Fruit fly (Drosophila melanogaster): Measurements from ENCODE around the gene gb.

Gene gb

dm6 chr3R:27135692-27136641 lies 23.9 kb upstream of the gb start (continued):
- TF ChIP-seq Eip93F (GFP tag; optimal IDR thresholded peaks at IDR 0.05): no peak
- no peak for TF ChIP-seq CG8119 (GFP tag; IDR thresholded peaks at IDR 0.05)
- peak; percentile 46 for TF ChIP-seq CG3032 (tag; optimal IDR thresholded peaks at IDR 0.05)
- TF ChIP-seq Eip78C (GFP tag): peak; percentile 92
- TF ChIP-seq CG1621 (tag; optimal IDR thresholded peaks at IDR 0.05): peak; percentile 54
- peak; percentile 48 for TF ChIP-seq acj6 (GFP tag; optimal IDR thresholded peaks at IDR 0.05)
- peak; percentile 7 to 28 for TF ChIP-seq salr (GFP tag; optimal IDR thresholded peaks at IDR 0.05)
- peak; percentile 6 for TF ChIP-seq CG31627 (GFP tag; optimal IDR thresholded peaks at IDR 0.05)
- TF ChIP-seq CG16779 (tag; optimal IDR thresholded peaks at IDR 0.05): peak; percentile 51
- TF ChIP-seq fd85E (GFP tag; optimal IDR thresholded peaks at IDR 0.05): peak; percentile 23
- TF ChIP-seq CG32006 (GFP tag; optimal IDR thresholded peaks at IDR 0.05): peak; percentile 41
- no peak for TF ChIP-seq Ets21C (GFP tag; optimal IDR thresholded peaks at IDR 0.05)
- 0 out of 2 replicates have a peak, but pooled peaks have one; percentile 26 for TF ChIP-seq Gug (GFP tag; IDR thresholded peaks at IDR 0.05)
- no peak for TF ChIP-seq dac (GFP tag; optimal IDR thresholded peaks at IDR 0.05)
- peak; percentile 41 for TF ChIP-seq achi (GFP tag; optimal IDR thresholded peaks at IDR 0.05)
- TF ChIP-seq OdsH (GFP tag; optimal IDR thresholded peaks at IDR 0.05): peak; percentile 42
- TF ChIP-seq CG34406 (GFP tag; optimal IDR thresholded peaks at IDR 0.05): peak; percentile 68
- TF ChIP-seq Ets96B (tag; optimal IDR thresholded peaks at IDR 0.05): peak; percentile 18
- peak; percentile 42 for TF ChIP-seq CG6854 (GFP tag; optimal IDR thresholded peaks at IDR 0.05)
- TF ChIP-seq Sox14 (GFP tag; optimal IDR thresholded peaks at IDR 0.05): peak; percentile 6
- peak; percentile 65 for TF ChIP-seq CG6808 (GFP tag; optimal IDR thresholded peaks at IDR 0.05)
- TF ChIP-seq CG7368 (GFP tag; optimal IDR thresholded peaks at IDR 0.05): peak; percentile 69
- TF ChIP-seq Sox15 (GFP tag; optimal IDR thresholded peaks at IDR 0.05): no peak
- TF ChIP-seq lz (GFP tag; optimal IDR thresholded peaks at IDR 0.05): peak; percentile 45
- TF ChIP-seq CG3919 (GFP tag; optimal IDR thresholded peaks at IDR 0.05): peak; percentile 63
- TF ChIP-seq Hr38 (GFP tag; optimal IDR thresholded peaks at IDR 0.05): no peak
- peak; percentile 63 for TF ChIP-seq spab (GFP tag; optimal IDR thresholded peaks at IDR 0.05)
- no peak for TF ChIP-seq CG15336 (GFP tag; IDR thresholded peaks at IDR 0.05)
- peak; percentile 22 to 69 for TF ChIP-seq ss (GFP tag; optimal IDR thresholded peaks at IDR 0.05)
- TF ChIP-seq pdm3 (GFP tag; optimal IDR thresholded peaks at IDR 0.05): peak; percentile 55
- TF ChIP-seq esn (GFP tag; optimal IDR thresholded peaks at IDR 0.05): peak; percentile 69

dm6 chr3R:27134728-27135361 lies 22.8 kb upstream of the gb start:
- TF ChIP-seq Eip93F (GFP tag; optimal IDR thresholded peaks at IDR 0.05) (no peak), Eip75B (GFP tag; optimal IDR thresholded peaks at IDR 0.05) (no peak), Lpt (GFP tag; optimal IDR thresholded peaks at IDR 0.05) (no peak), CG10631 (GFP tag; optimal IDR thresholded peaks at IDR 0.05) (no peak), acj6 (GFP tag; optimal IDR thresholded peaks at IDR 0.05) (no peak), Met (GFP tag; optimal IDR thresholded peaks at IDR 0.05) (no peak), svp (GFP tag) (peak; percentile 70), fd59A (GFP tag; optimal IDR thresholded peaks at IDR 0.05) (no peak), pdm3 (GFP tag; optimal IDR thresholded peaks at IDR 0.05) (no peak), vri (GFP tag; optimal IDR thresholded peaks at IDR 0.05) (peak; percentile 30), dac (GFP tag; optimal IDR thresholded peaks at IDR 0.05) (no peak), CG8632 (GFP tag; optimal IDR thresholded peaks at IDR 0.05) (no peak), CG31627 (GFP tag; optimal IDR thresholded peaks at IDR 0.05) (no peak), Sox15 (GFP tag; optimal IDR thresholded peaks at IDR 0.05) (no peak), CG8119 (GFP tag; IDR thresholded peaks at IDR 0.05) (no peak), Blimp-1 (GFP tag; optimal IDR thresholded peaks at IDR 0.05) (peak; percentile 12), fd85E (GFP tag; optimal IDR thresholded peaks at IDR 0.05) (no peak), Eip78C (GFP tag) (peak; percentile 21), Hr39 (GFP tag; optimal IDR thresholded peaks at IDR 0.05) (no peak), ss (GFP tag; optimal IDR thresholded peaks at IDR 0.05) (peak in 1 of 2 experiments; percentile 4), CG4318 (GFP tag; optimal IDR thresholded peaks at IDR 0.05) (no peak), Sox14 (GFP tag; optimal IDR thresholded peaks at IDR 0.05) (no peak)
